Fruit fly (Drosophila melanogaster) whole organism, embryonic: ENCODE measurements around the gene Sse.

Experiments used
- D ChIP-seq, 2 experiments: fragments of 200-800 bp in 1 of 2; fragments of >200 bp in 1 of 2; sonication (Bioruptor generic) in 1 of 2; optimal IDR thresholded peaks; 2 replicates in 1 of 2; 3 replicates in 1 of 2; lab custom pipeline; 2017; ENCODE audit warnings: mild to moderate bottlenecking in 1 of 2, missing biosample characterization in 1 of 2, missing genetic modification characterization in 1 of 2, missing genetic modification reagents in 1 of 2
- Pdp1 ChIP-seq, 2 experiments: fragments of 200-800 bp; sonication (Bioruptor generic); optimal IDR thresholded peaks; 3 replicates each; lab custom pipeline; 2016; ENCODE audit warnings: missing biosample characterization in 2 of 2, missing genetic modification characterization in 2 of 2, mild to moderate bottlenecking in 1 of 2, moderate library complexity in 1 of 2
- aop ChIP-seq: fragments of 200-800 bp; sonication (Bioruptor generic); IDR thresholded peaks from 2 replicates; pipeline ENCODE4 v1.3.6; 2022; ENCODE audit warnings: missing biosample characterization, missing genetic modification characterization

DNA sequence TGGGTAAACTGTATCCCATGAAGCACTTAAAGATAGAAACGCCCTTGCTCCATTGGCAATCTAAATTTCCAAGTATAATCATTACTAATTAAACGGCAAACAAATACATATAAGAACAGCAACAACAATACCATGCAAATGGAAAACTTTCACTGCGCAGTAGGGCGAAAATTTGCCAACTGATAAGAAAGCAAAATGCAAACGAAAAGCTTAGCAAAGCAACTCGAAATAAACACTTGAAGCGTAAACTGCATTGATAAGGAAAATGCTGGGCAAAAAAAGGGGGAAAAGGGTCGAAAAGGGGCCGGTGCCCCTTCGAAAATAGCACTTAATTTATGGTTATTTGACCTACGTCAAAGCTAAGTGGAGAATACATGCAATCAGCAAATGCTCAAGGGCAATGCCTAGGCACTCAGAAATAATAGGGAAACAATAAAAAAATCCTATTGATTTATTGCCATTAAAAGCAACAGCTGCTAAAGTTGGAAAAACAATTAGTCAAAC is 23.5 kb downstream of the Sse start:
- TF ChIP-seq aop: no peak
- TF ChIP-seq Pdp1 (GFP tag; optimal IDR thresholded peaks at IDR 0.05; lab: Kevin White, UChicago): no peak
- no peak for TF ChIP-seq D (optimal IDR thresholded peaks at IDR 0.05; lab: Kevin White, UChicago)
- no peak for TF ChIP-seq D (GFP tag; optimal IDR thresholded peaks at IDR 0.05; lab: Kevin White, UChicago)
